Worm (Caenorhabditis elegans): ENCODE measurements around the gene W06G6.2.

DNA sequence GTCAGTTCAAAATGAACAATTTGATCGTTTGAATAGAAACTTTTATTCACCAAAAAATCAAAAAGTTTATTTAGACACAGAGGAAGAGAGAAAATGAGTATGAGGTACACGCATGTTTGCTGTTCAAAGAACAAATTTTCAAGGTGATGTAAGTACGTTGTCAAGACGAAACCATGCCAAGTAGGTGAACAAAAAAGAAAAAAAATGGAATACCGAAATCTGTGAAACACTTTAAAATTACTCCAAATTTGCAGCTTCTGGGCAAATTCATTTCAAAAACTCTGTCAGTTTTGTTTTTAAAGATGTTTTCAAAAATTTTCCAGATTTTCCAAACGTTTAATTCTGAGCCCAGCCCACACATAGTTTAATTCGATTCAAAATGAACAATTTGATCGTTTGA lies 48.7 kb upstream of the W06G6.2 start, which contains the start of gene nhr-271:
- TF ChIP-seq ceh-6 (GFP tag; optimal IDR thresholded peaks at IDR 0.05), result no peak
- TF ChIP-seq elt-2 (tag; optimal IDR thresholded peaks at IDR 0.05), result no peak
- TF ChIP-seq eyg-1 (tag; optimal IDR thresholded peaks at IDR 0.05), result no peak
- no peak for TF ChIP-seq sdc-2 (tag; optimal IDR thresholded peaks at IDR 0.05)
- TF ChIP-seq unc-42 (tag; optimal IDR thresholded peaks at IDR 0.05), result no peak
- TF ChIP-seq Y22D7AL.16 (tag; optimal IDR thresholded peaks at IDR 0.05), result no peak
- no peak for TF ChIP-seq pqm-1 (tag; optimal IDR thresholded peaks at IDR 0.05)
- TF ChIP-seq pha-4 (tag; optimal IDR thresholded peaks at IDR 0.05), result no peak
- TF ChIP-seq ceh-34 (tag; optimal IDR thresholded peaks at IDR 0.05), result no peak
